Worm (Caenorhabditis elegans) whole organism, L2 larva: ENCODE results near the gene M04B2.7.

Source experiments
- blmp-1 ChIP-seq: sonication (generic microtip); optimal IDR thresholded peaks from 2 replicates; lab custom pipeline; 2017; ENCODE audit warnings: missing genetic modification characterization, mild to moderate bottlenecking, missing compliant biosample characterization, antibody characterized with exemption, moderate library complexity; ENCODE audit not compliant: insufficient read depth
- nhr-12 ChIP-seq: fragments of 150-350 bp; optimal IDR thresholded peaks from 2 replicates; lab custom pipeline; 2014; ENCODE audit warnings: missing biosample characterization, missing genetic modification characterization

DNA sequence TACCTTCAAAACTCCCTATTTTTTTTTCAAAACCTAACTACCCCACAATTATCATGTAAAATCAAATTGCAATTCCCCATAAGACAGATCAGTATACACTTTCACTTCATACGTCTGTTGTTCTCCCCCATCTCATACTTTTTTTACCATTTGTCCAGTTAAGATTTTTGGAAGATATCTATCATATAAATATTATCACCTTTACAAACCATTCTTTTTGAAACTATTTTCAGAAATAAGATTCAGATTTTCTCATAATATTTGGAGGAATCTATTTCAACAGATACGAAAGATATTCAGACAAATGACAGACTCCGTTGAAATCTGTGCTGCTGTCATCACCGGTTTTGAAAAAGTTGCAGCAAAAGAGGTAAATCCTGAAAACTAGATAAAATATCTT, 20.8 kb downstream of the M04B2.7 start, which contains the start of gene M04B2.2:
- no peak for TF ChIP-seq nhr-12 (tag; lab: Kevin White, UChicago)
- TF ChIP-seq blmp-1 (tag; lab: Kevin White, UChicago): no peak
